Worm (Caenorhabditis elegans) whole organism, late embryonic: Measurements from ENCODE around the gene hosl-1.

Experiments
- C38D4.7 ChIP-seq: fragments of 200-800 bp; sonication (Bioruptor generic); optimal IDR thresholded peaks from 2 replicates; lab custom pipeline; 2018; ENCODE audit warnings: mild to moderate bottlenecking, missing genetic modification characterization, moderate library complexity, missing compliant biosample characterization
- F13H6.1 ChIP-seq: sonication (generic microtip); optimal IDR thresholded peaks from 2 replicates; lab custom pipeline; 2016; ENCODE audit warnings: missing genetic modification characterization, missing compliant biosample characterization
- K02D7.2 ChIP-seq: sonication (generic microtip); optimal IDR thresholded peaks from 2 replicates; lab custom pipeline; 2017; ENCODE audit warnings: mild to moderate bottlenecking, missing genetic modification characterization, missing compliant biosample characterization
- T23F11.4 ChIP-seq: fragments of 200-800 bp; sonication (Bioruptor generic); optimal IDR thresholded peaks from 2 replicates; lab custom pipeline; 2018; ENCODE audit warnings: mild to moderate bottlenecking, missing genetic modification characterization, missing compliant biosample characterization
- ahr-1 ChIP-seq: sonication (generic microtip); optimal IDR thresholded peaks from 2 replicates; lab custom pipeline; 2016; ENCODE audit warnings: missing genetic modification characterization, missing compliant biosample characterization
- ceh-18 ChIP-seq: sonication (generic microtip); optimal IDR thresholded peaks from 2 replicates; lab custom pipeline; 2016; ENCODE audit warnings: missing genetic modification characterization, missing compliant biosample characterization
- ceh-2 ChIP-seq: sonication (generic microtip); optimal IDR thresholded peaks from 2 replicates; lab custom pipeline; 2016; ENCODE audit warnings: missing genotype, missing genetic modification characterization, missing compliant biosample characterization
- ceh-22 ChIP-seq: sonication (generic microtip); optimal IDR thresholded peaks from 2 replicates; lab custom pipeline; 2017; ENCODE audit warnings: missing biosample characterization, missing genetic modification characterization
- ceh-31 ChIP-seq: sonication (generic microtip); optimal IDR thresholded peaks from 2 replicates; lab custom pipeline; 2016; ENCODE audit warnings: missing genetic modification characterization, missing compliant biosample characterization
- ceh-34 ChIP-seq: sonication (generic microtip); optimal IDR thresholded peaks from 2 replicates; lab custom pipeline; 2016; ENCODE audit warnings: mild to moderate bottlenecking, missing genetic modification characterization, missing compliant biosample characterization
- ceh-45 ChIP-seq: fragments of 200-800 bp; sonication (Bioruptor generic); IDR thresholded peaks from 2 replicates; pipeline ENCODE4 v1.3.6; 2022; ENCODE audit warnings: missing genetic modification reagents, missing genetic modification characterization, missing compliant biosample characterization
- ceh-6 ChIP-seq: fragments of 200-800 bp; sonication (Bioruptor generic); optimal IDR thresholded peaks from 2 replicates; lab custom pipeline; 2018; ENCODE audit warnings: mild to moderate bottlenecking, missing genetic modification characterization, missing compliant biosample characterization
- dmd-4 ChIP-seq: sonication (generic microtip); optimal IDR thresholded peaks from 2 replicates; lab custom pipeline; 2016; ENCODE audit warnings: borderline replicate concordance, missing genetic modification characterization, missing compliant biosample characterization
- elt-2 ChIP-seq: sonication (generic microtip); optimal IDR thresholded peaks from 2 replicates; lab custom pipeline; 2016; ENCODE audit warnings: missing genetic modification reagents, missing genetic modification characterization, missing compliant biosample characterization
- elt-4 ChIP-seq: sonication (generic microtip); optimal IDR thresholded peaks from 2 replicates; lab custom pipeline; 2016; ENCODE audit warnings: missing genetic modification characterization, missing compliant biosample characterization
- ets-4 ChIP-seq: sonication (generic microtip); optimal IDR thresholded peaks from 2 replicates; lab custom pipeline; 2016; ENCODE audit warnings: missing genetic modification characterization, missing compliant biosample characterization
- fax-1 ChIP-seq: sonication (generic microtip); optimal IDR thresholded peaks from 2 replicates; lab custom pipeline; 2016; ENCODE audit warnings: missing genotype, missing genetic modification characterization, missing compliant biosample characterization
- gmeb-2 ChIP-seq: sonication (generic microtip); optimal IDR thresholded peaks from 2 replicates; lab custom pipeline; 2016; ENCODE audit warnings: missing genetic modification characterization, inconsistent platforms, missing compliant biosample characterization
- hlh-13 ChIP-seq: fragments of 200-800 bp; sonication (Bioruptor generic); optimal IDR thresholded peaks from 2 replicates; lab custom pipeline; 2018; ENCODE audit warnings: mild to moderate bottlenecking, missing genetic modification characterization, missing compliant biosample characterization
- hlh-15 ChIP-seq: sonication (generic microtip); optimal IDR thresholded peaks from 2 replicates; lab custom pipeline; 2016; ENCODE audit warnings: missing genetic modification characterization, missing compliant biosample characterization
- hlh-30 ChIP-seq: sonication (generic microtip); optimal IDR thresholded peaks from 2 replicates; lab custom pipeline; 2017; ENCODE audit warnings: antibody characterized with exemption, missing genetic modification characterization, missing compliant biosample characterization; ENCODE audit not compliant: insufficient read depth
- hlh-6 ChIP-seq: sonication (generic microtip); optimal IDR thresholded peaks from 2 replicates; lab custom pipeline; 2016; ENCODE audit warnings: missing genotype, missing genetic modification characterization, missing compliant biosample characterization
- lin-11 ChIP-seq: fragments of 200-800 bp; sonication (Bioruptor generic); optimal IDR thresholded peaks from 2 replicates; lab custom pipeline; 2018; ENCODE audit warnings: mild to moderate bottlenecking, missing genetic modification characterization, missing compliant biosample characterization
- madf-2 ChIP-seq: sonication (generic microtip); optimal IDR thresholded peaks from 2 replicates; lab custom pipeline; 2017; ENCODE audit warnings: missing genetic modification characterization, missing compliant biosample characterization
- mec-3 ChIP-seq: sonication (generic microtip); optimal IDR thresholded peaks from 2 replicates; lab custom pipeline; 2016; ENCODE audit warnings: borderline replicate concordance, missing genetic modification characterization, missing compliant biosample characterization
- nhr-11 ChIP-seq: fragments of 150-350 bp; optimal IDR thresholded peaks from 2 replicates; lab custom pipeline; 2014; ENCODE audit warnings: missing biosample characterization, missing genetic modification characterization
- npax-4 ChIP-seq: sonication (generic microtip); optimal IDR thresholded peaks from 2 replicates; lab custom pipeline; 2016; ENCODE audit warnings: missing genetic modification characterization, missing compliant biosample characterization
- pax-1 ChIP-seq: fragments of 150-350 bp; optimal IDR thresholded peaks from 2 replicates; lab custom pipeline; 2014; ENCODE audit warnings: missing biosample characterization, missing genetic modification characterization
- pqm-1 ChIP-seq: sonication (generic microtip); optimal IDR thresholded peaks from 2 replicates; lab custom pipeline; 2016; ENCODE audit warnings: missing genetic modification characterization, missing compliant biosample characterization
- rnt-1 ChIP-seq: sonication (generic microtip); optimal IDR thresholded peaks from 2 replicates; lab custom pipeline; 2016; ENCODE audit warnings: missing genetic modification characterization, missing compliant biosample characterization
- sox-2 ChIP-seq: fragments of 200-800 bp; sonication (Bioruptor generic); IDR thresholded peaks from 2 replicates; pipeline ENCODE4 v1.3.6; 2022; ENCODE audit warnings: missing genetic modification reagents, missing genetic modification characterization, missing compliant biosample characterization
- sox-4 ChIP-seq: sonication (generic microtip); optimal IDR thresholded peaks from 2 replicates; lab custom pipeline; 2017; ENCODE audit warnings: mild to moderate bottlenecking, missing genetic modification characterization, inconsistent platforms, missing compliant biosample characterization
- syd-9 ChIP-seq: sonication (generic microtip); optimal IDR thresholded peaks from 2 replicates; lab custom pipeline; 2016; ENCODE audit warnings: mild to moderate bottlenecking, missing genetic modification characterization, moderate library complexity, missing compliant biosample characterization
- tbx-2 ChIP-seq: sonication (generic microtip); optimal IDR thresholded peaks from 2 replicates; lab custom pipeline; 2016; ENCODE audit warnings: missing genetic modification characterization, missing compliant biosample characterization
- unc-55 ChIP-seq: sonication (generic microtip); optimal IDR thresholded peaks from 2 replicates; lab custom pipeline; 2017; ENCODE audit warnings: missing biosample characterization, missing genetic modification reagents, missing genetic modification characterization
- unc-86 ChIP-seq: sonication (generic microtip); optimal IDR thresholded peaks from 2 replicates; lab custom pipeline; 2016; ENCODE audit warnings: missing genetic modification characterization, missing compliant biosample characterization
- zip-5 ChIP-seq: sonication (generic microtip); optimal IDR thresholded peaks from 2 replicates; lab custom pipeline; 2016; ENCODE audit warnings: missing genetic modification characterization, missing compliant biosample characterization

hosl-1 gene

DNA sequence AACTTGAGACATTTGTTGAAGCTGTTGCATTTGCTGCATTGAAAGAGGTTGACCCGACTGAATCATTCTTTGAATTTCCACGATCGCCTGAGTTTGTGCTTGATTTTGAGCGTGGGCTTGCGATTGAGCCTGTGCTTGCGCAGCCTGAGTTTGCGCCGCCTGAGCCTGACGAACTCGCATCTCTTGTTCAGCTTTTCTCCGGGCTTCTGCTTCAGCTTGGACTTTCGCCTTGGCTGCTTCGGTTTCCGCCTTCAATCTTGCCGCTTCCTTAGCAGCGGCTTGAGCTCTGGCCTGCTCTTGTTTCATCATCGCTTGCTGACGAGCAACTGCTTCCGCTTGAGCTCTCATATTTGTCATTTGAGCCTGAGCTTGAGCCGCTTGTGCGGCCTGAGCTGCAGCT lies 39.5 kb upstream of the hosl-1 start:
- no peak for TF ChIP-seq zip-5 (tag; lab: Kevin White, UChicago)
- no peak for TF ChIP-seq pax-1 (tag; lab: Kevin White, UChicago)
- TF ChIP-seq K02D7.2 (tag; lab: Kevin White, UChicago): no peak
- no peak for TF ChIP-seq ceh-18 (tag; lab: Kevin White, UChicago)
- no peak for TF ChIP-seq ets-4
- TF ChIP-seq unc-55 (GFP tag; lab: Kevin White, UChicago): no peak
- no peak for TF ChIP-seq hlh-15 (tag; lab: Kevin White, UChicago)
- TF ChIP-seq hlh-30 (tag; lab: Kevin White, UChicago): no peak
- no peak for TF ChIP-seq ceh-45
- TF ChIP-seq elt-4 (tag; lab: Kevin White, UChicago): no peak
- no peak for TF ChIP-seq tbx-2 (tag; lab: Kevin White, UChicago)
- TF ChIP-seq gmeb-2 (tag; lab: Kevin White, UChicago): no peak
- no peak for TF ChIP-seq F13H6.1 (tag; lab: Kevin White, UChicago)
- TF ChIP-seq ceh-2 (tag; lab: Kevin White, UChicago): no peak
- TF ChIP-seq elt-2: no peak

ce11 chrX:4599526-4599925 lies 37.4 kb upstream of the hosl-1 start:
- TF ChIP-seq ets-4 (no peak), ceh-45 (no peak), hlh-13 (GFP tag; lab: Kevin White, UChicago) (no peak), fax-1 (tag; lab: Kevin White, UChicago) (no peak)
- TF ChIP-seq, all 69 proteins: peak for 0

- TF ChIP-seq sox-2 (no peak), fax-1 (tag; lab: Kevin White, UChicago) (no peak), ceh-31 (no peak)
Measured at ce11 chrX:4600987-4601386, 35.9 kb upstream of the hosl-1 start.

ce11 chrX:4604185-4604584 lies 32.7 kb upstream of the hosl-1 start:
- TF ChIP-seq F13H6.1 (tag; lab: Kevin White, UChicago) (no peak), elt-2 (no peak), pqm-1 (no peak), sox-4 (no peak), ceh-22 (tag; lab: Kevin White, UChicago) (no peak), hlh-15 (tag; lab: Kevin White, UChicago) (no peak), C38D4.7 (GFP tag; lab: Kevin White, UChicago) (no peak), lin-11 (tag; lab: Kevin White, UChicago) (no peak), ceh-18 (tag; lab: Kevin White, UChicago) (no peak), madf-2 (tag; lab: Kevin White, UChicago) (no peak), mec-3 (tag; lab: Kevin White, UChicago) (no peak), rnt-1 (tag; lab: Kevin White, UChicago) (no peak), ahr-1 (no peak), ceh-6 (GFP tag; lab: Kevin White, UChicago) (no peak), dmd-4 (tag; lab: Kevin White, UChicago) (no peak), npax-4 (no peak), hlh-30 (tag; lab: Kevin White, UChicago) (no peak), T23F11.4 (GFP tag; lab: Kevin White, UChicago) (no peak), ceh-34 (no peak), nhr-11 (tag; lab: Kevin White, UChicago) (no peak)
- TF ChIP-seq, all 69 proteins: peak for 0

DNA sequence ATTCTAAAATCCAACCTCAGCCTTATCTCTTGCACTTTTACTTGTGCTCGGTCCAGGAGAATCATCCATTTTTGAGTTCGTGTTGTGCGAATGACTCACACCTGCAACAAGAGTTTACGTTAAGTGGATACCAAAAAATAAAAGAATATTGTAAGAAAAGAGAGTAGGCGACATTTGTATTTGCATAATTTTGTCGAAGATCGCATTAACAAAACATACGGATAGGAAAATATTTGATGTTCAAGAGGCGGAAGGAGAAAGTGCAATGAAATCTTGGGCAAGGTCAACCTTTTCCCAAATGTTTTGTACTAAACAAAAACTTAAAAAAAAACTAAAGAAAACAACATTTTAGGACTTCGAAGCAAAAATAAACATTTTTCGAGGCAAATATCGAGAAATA lies 31.1 kb upstream of the hosl-1 start, which contains the start of gene spat-3:
spat-3 (minus strand) TSS at position 101 of the 400 bp plus-strand sequence.
- no peak for TF ChIP-seq syd-9 (tag; lab: Kevin White, UChicago)
- TF ChIP-seq ceh-2 (tag; lab: Kevin White, UChicago): no peak
- no peak for TF ChIP-seq ceh-6 (GFP tag; lab: Kevin White, UChicago)
- no peak for TF ChIP-seq unc-55 (GFP tag; lab: Kevin White, UChicago)
- no peak for TF ChIP-seq hlh-6 (tag; lab: Kevin White, UChicago)
- no peak for TF ChIP-seq dmd-4 (tag; lab: Kevin White, UChicago)
- no peak for TF ChIP-seq unc-86
- TF ChIP-seq, all 69 proteins: peak for 0
